Fruit fly (Drosophila melanogaster) whole organism, embryonic: ENCODE data around the gene Ucp4A.

Source experiments
- Abd-B ChIP-seq: fragments of 200-800 bp; sonication (Bioruptor generic); optimal IDR thresholded peaks from 2 replicates; lab custom pipeline; 2018; ENCODE audit warnings: missing biosample characterization, mild to moderate bottlenecking, missing genetic modification characterization, moderate library complexity
- Bteb2 ChIP-seq: fragments of 200-800 bp; sonication (Bioruptor generic); optimal IDR thresholded peaks from 2 replicates; lab custom pipeline; 2016; ENCODE audit warnings: missing biosample characterization, missing genetic modification characterization
- CG10321 ChIP-seq: fragments of 200-800 bp; sonication (Bioruptor generic); IDR thresholded peaks from 2 replicates; pipeline ENCODE4 v1.3.6; 2022; ENCODE audit warnings: missing biosample characterization, missing genetic modification characterization
- CG12744 ChIP-seq: fragments of 200-800 bp; sonication (Bioruptor generic); optimal IDR thresholded peaks from 2 replicates; lab custom pipeline; 2016; ENCODE audit warnings: missing biosample characterization, missing genetic modification characterization
- CG13624 ChIP-seq: fragments of 200-800 bp; sonication (Bioruptor generic); optimal IDR thresholded peaks from 2 replicates; lab custom pipeline; 2016; ENCODE audit warnings: missing biosample characterization, missing genetic modification characterization
- CG13894 ChIP-seq: fragments of 200-800 bp; sonication (Bioruptor generic); optimal IDR thresholded peaks from 3 replicates; lab custom pipeline; 2018; ENCODE audit warnings: missing biosample characterization, mild to moderate bottlenecking, missing genetic modification characterization, moderate library complexity
- CG14441 ChIP-seq: fragments of 200-800 bp; sonication (Bioruptor generic); IDR thresholded peaks from 2 replicates; pipeline ENCODE4 v1.3.6; 2022; ENCODE audit warnings: missing biosample characterization, missing genetic modification characterization
- CG14710 ChIP-seq: fragments of 200-800 bp; sonication (Bioruptor generic); optimal IDR thresholded peaks from 3 replicates; lab custom pipeline; 2019; ENCODE audit warnings: missing biosample characterization, mild to moderate bottlenecking, missing genetic modification characterization, moderate library complexity
- CG14860 ChIP-seq: fragments of 200-800 bp; sonication (Bioruptor generic); IDR thresholded peaks from 3 replicates; pipeline ENCODE4 v1.3.6; 2022; ENCODE audit warnings: missing biosample characterization, missing genetic modification characterization; ENCODE audit not compliant: partially characterized antibody
- CG1647 ChIP-seq: fragments of 200-800 bp; sonication (Bioruptor generic); optimal IDR thresholded peaks from 3 replicates; lab custom pipeline; 2016; ENCODE audit warnings: missing biosample characterization, missing genetic modification characterization
- CG2120 ChIP-seq: fragments of 200-800 bp; sonication (Bioruptor generic); optimal IDR thresholded peaks from 3 replicates; lab custom pipeline; 2016; ENCODE audit warnings: missing biosample characterization, missing genetic modification characterization
- CG2202 ChIP-seq: fragments of 200-800 bp; sonication (Bioruptor generic); optimal IDR thresholded peaks from 2 replicates; lab custom pipeline; 2018; ENCODE audit warnings: missing biosample characterization, mild to moderate bottlenecking, missing genetic modification characterization
- CG30020 ChIP-seq: fragments of 200-800 bp; optimal IDR thresholded peaks from 2 replicates; lab custom pipeline; 2019; ENCODE audit warnings: missing biosample characterization, mild to moderate bottlenecking, missing genetic modification characterization, moderate library complexity
- CG32532 ChIP-seq: fragments of 200-800 bp; sonication (Bioruptor generic); IDR thresholded peaks from 2 replicates; pipeline ENCODE4 v1.3.6; 2022; ENCODE audit warnings: missing biosample characterization, missing genetic modification characterization
- CG32772 ChIP-seq: fragments of 200-800 bp; sonication (Bioruptor generic); IDR thresholded peaks from 2 replicates; pipeline ENCODE4 v1.3.6; 2022; ENCODE audit warnings: missing biosample characterization, missing genetic modification characterization
- CG3726 ChIP-seq: fragments of 200-800 bp; sonication (Bioruptor generic); IDR thresholded peaks from 3 replicates; pipeline ENCODE4, ENCODE4 v1.3.6; 2022; ENCODE audit warnings: missing biosample characterization, missing genetic modification characterization
- CG3838 ChIP-seq: fragments of 200-800 bp; sonication (Bioruptor generic); optimal IDR thresholded peaks from 3 replicates; lab custom pipeline; 2016; ENCODE audit warnings: missing biosample characterization, missing genetic modification characterization
- CG4404 ChIP-seq: fragments of 200-800 bp; sonication (Bioruptor generic); IDR thresholded peaks from 2 replicates; pipeline ENCODE4 v1.3.6; 2022; ENCODE audit warnings: missing biosample characterization, missing genetic modification characterization
- CG6689 ChIP-seq: fragments of 200-800 bp; sonication (Bioruptor generic); IDR thresholded peaks from 2 replicates; pipeline ENCODE4 v1.3.6; 2022; ENCODE audit warnings: missing biosample characterization, missing genetic modification characterization
- CG6765 ChIP-seq: fragments of 200-800 bp; sonication (Bioruptor generic); optimal IDR thresholded peaks from 3 replicates; lab custom pipeline; 2017; ENCODE audit warnings: missing biosample characterization, mild to moderate bottlenecking, missing genetic modification characterization
- CG6854 ChIP-seq: fragments of 200-800 bp; sonication (Bioruptor generic); optimal IDR thresholded peaks from 3 replicates; lab custom pipeline; 2017; ENCODE audit warnings: missing biosample characterization, mild to moderate bottlenecking, missing genetic modification characterization
- CG7786 ChIP-seq: fragments of 200-800 bp; sonication (Bioruptor generic); optimal IDR thresholded peaks from 2 replicates; lab custom pipeline; 2016; ENCODE audit warnings: missing biosample characterization, missing genetic modification characterization
- CG9215 ChIP-seq: fragments of 200-800 bp; sonication (Bioruptor generic); IDR thresholded peaks from 2 replicates; pipeline ENCODE4 v1.3.6; 2022; ENCODE audit warnings: missing biosample characterization, missing genetic modification characterization
- CG9727 ChIP-seq: fragments of 200-800 bp; sonication (Bioruptor generic); optimal IDR thresholded peaks from 3 replicates; lab custom pipeline; 2017; ENCODE audit warnings: missing biosample characterization, mild to moderate bottlenecking, missing genetic modification characterization
- CG9876 ChIP-seq: fragments of 200-800 bp; sonication (Bioruptor generic); optimal IDR thresholded peaks from 2 replicates; lab custom pipeline; 2016; ENCODE audit warnings: missing biosample characterization, missing genetic modification characterization
- CG9932 ChIP-seq: fragments of 200-800 bp; sonication (Bioruptor generic); IDR thresholded peaks from 2 replicates; pipeline ENCODE4 v1.3.6; 2022; ENCODE audit warnings: missing biosample characterization, missing genetic modification characterization
- CoRest ChIP-seq: fragments of 200-800 bp; sonication (Bioruptor generic); optimal IDR thresholded peaks from 3 replicates; lab custom pipeline; 2018; ENCODE audit warnings: missing biosample characterization, mild to moderate bottlenecking, missing genetic modification characterization, moderate library complexity
- Hmx ChIP-seq: fragments of 200-800 bp; sonication (Bioruptor generic); optimal IDR thresholded peaks from 2 replicates; lab custom pipeline; 2016; ENCODE audit warnings: missing biosample characterization, missing genetic modification characterization
- Hr3 ChIP-seq: fragments of 200-800 bp; sonication (Bioruptor generic); optimal IDR thresholded peaks from 3 replicates; lab custom pipeline; 2016; ENCODE audit warnings: missing biosample characterization, missing genetic modification characterization
- NC2α ChIP-seq: fragments of 200-800 bp; sonication (Bioruptor generic); optimal IDR thresholded peaks from 2 replicates; lab custom pipeline; 2016; ENCODE audit warnings: missing biosample characterization, missing genetic modification characterization
- Sox102F ChIP-seq: fragments of 200-800 bp; sonication (Bioruptor generic); optimal IDR thresholded peaks from 2 replicates; lab custom pipeline; 2018; ENCODE audit warnings: missing biosample characterization, mild to moderate bottlenecking, missing genetic modification characterization, moderate library complexity
- Tbp ChIP-seq: fragments of >200 bp; optimal IDR thresholded peaks from 2 replicates; lab custom pipeline; 2018; ENCODE audit warnings: missing biosample characterization, missing genetic modification characterization
- Vsx1 ChIP-seq: fragments of 200-800 bp; sonication (Bioruptor generic); optimal IDR thresholded peaks from 2 replicates; lab custom pipeline; 2017; ENCODE audit warnings: missing biosample characterization, mild to moderate bottlenecking, missing genetic modification characterization, missing genetic modification reagents
- abd-A ChIP-seq: fragments of 200-800 bp; sonication (Bioruptor generic); optimal IDR thresholded peaks from 3 replicates; lab custom pipeline; 2019; ENCODE audit warnings: missing biosample characterization, mild to moderate bottlenecking, missing genetic modification characterization, moderate library complexity
- al ChIP-seq: fragments of 200-800 bp; sonication (Bioruptor generic); IDR thresholded peaks from 2 replicates; pipeline ENCODE4 v1.3.6; 2022; ENCODE audit warnings: missing biosample characterization, missing genetic modification characterization
- aop ChIP-seq: fragments of 200-800 bp; sonication (Bioruptor generic); IDR thresholded peaks from 2 replicates; pipeline ENCODE4 v1.3.6; 2022; ENCODE audit warnings: missing biosample characterization, missing genetic modification characterization
- dan ChIP-seq: fragments of 200-800 bp; sonication (Bioruptor generic); IDR thresholded peaks from 2 replicates; pipeline ENCODE4 v1.3.6; 2022; ENCODE audit warnings: missing biosample characterization, missing genetic modification characterization
- exex ChIP-seq: fragments of 200-800 bp; sonication (Bioruptor generic); optimal IDR thresholded peaks from 4 replicates; lab custom pipeline; 2018; ENCODE audit warnings: missing biosample characterization, mild to moderate bottlenecking, missing genetic modification characterization, moderate library complexity
- eyg ChIP-seq: fragments of 200-800 bp; sonication (Bioruptor generic); optimal IDR thresholded peaks from 3 replicates; lab custom pipeline; 2016; ENCODE audit warnings: missing biosample characterization, missing genetic modification characterization
- grau ChIP-seq: fragments of 200-800 bp; optimal IDR thresholded peaks from 3 replicates; lab custom pipeline; 2019; ENCODE audit warnings: missing biosample characterization, mild to moderate bottlenecking, missing genetic modification characterization, moderate library complexity
- insv ChIP-seq, 2 experiments: fragments of 200-800 bp; sonication (Bioruptor generic); optimal IDR thresholded peaks; 3 replicates each; lab custom pipeline; 2016 to 2018; ENCODE audit warnings: missing biosample characterization in 2 of 2, missing genetic modification characterization in 2 of 2
- knrl ChIP-seq: fragments of 200-800 bp; sonication (Bioruptor generic); IDR thresholded peaks from 3 replicates; pipeline ENCODE4 v1.3.6; 2022; ENCODE audit warnings: missing biosample characterization, missing genetic modification characterization; ENCODE audit not compliant: partially characterized antibody
- nerfin-2 ChIP-seq: fragments of 200-800 bp; sonication (Bioruptor generic); IDR thresholded peaks from 2 replicates; pipeline ENCODE4 v1.3.6; 2022; ENCODE audit warnings: missing biosample characterization, missing genetic modification characterization; ENCODE audit not compliant: partially characterized antibody
- onecut ChIP-seq: fragments of 200-800 bp; sonication (Bioruptor generic); IDR thresholded peaks from 2 replicates; pipeline ENCODE4 v1.3.6; 2022; ENCODE audit warnings: missing biosample characterization, missing genetic modification characterization
- pum ChIP-seq: fragments of 200-800 bp; sonication (Bioruptor generic); optimal IDR thresholded peaks from 2 replicates; lab custom pipeline; 2016; ENCODE audit warnings: missing biosample characterization, missing genetic modification characterization
- sd ChIP-seq: fragments of 200-800 bp; sonication (Bioruptor generic); optimal IDR thresholded peaks from 3 replicates; lab custom pipeline; 2018; ENCODE audit warnings: missing biosample characterization, mild to moderate bottlenecking, missing genetic modification characterization, moderate library complexity
- sqz ChIP-seq: fragments of 200-800 bp; sonication (Bioruptor generic); optimal IDR thresholded peaks from 3 replicates; lab custom pipeline; 2018; ENCODE audit warnings: missing biosample characterization, mild to moderate bottlenecking, missing genetic modification characterization
- wdn ChIP-seq: fragments of 200-800 bp; sonication (Bioruptor generic); IDR thresholded peaks from 2 replicates; pipeline ENCODE4 v1.3.6; 2022; ENCODE audit warnings: missing biosample characterization, missing genetic modification characterization
- yki ChIP-seq: fragments of >200 bp; optimal IDR thresholded peaks from 3 replicates; lab custom pipeline; 2018
- zfh1 ChIP-seq: fragments of 200-800 bp; sonication (Bioruptor generic); IDR thresholded peaks from 3 replicates; pipeline ENCODE4 v1.3.6; 2022; ENCODE audit warnings: missing biosample characterization, missing genetic modification characterization

The Ucp4A gene

DNA sequence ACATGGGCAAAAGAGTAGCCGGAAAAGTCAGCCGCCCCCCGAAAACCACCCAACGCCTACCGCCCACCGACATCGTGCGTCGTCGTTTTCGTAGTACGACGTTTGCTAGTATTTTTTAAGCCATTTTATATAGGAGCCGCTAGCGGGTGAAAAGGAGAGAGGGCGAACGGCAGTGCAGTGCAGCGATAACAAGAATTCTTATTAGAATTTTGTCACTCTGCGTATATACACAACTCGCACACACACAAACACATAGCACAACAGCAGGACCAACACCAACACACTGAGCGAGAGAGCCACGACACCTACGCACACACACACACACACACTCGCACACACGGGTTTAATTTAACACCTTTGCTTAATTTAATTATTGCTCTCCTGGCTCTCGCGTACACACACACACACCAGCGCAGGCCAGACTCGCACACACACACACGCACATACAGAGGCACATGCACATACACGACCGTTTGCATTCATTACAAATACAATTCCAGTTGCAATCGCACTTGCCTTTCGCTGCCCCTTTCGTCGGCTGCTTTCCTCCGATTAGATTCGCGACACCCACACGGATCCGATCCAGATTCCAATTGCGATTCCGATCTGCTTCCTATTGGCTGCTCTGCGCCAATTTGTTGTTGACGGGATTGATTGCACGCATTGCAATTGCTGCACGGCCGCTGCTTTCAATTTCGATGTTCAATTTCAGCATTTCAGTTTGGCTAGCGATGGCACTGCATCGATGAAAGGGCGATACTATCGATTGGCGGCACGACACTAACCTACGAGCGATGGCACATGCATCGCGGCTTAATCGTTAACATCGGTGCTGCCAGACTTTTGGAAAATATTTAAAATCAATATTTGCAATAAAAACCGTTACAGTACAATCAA, 17.7 kb upstream of the Ucp4A start, which contains the start of gene Socs16D (continued):
- TF ChIP-seq CG2202 (tag; lab: Kevin White, UChicago), result no peak
- TF ChIP-seq eyg, result peak; percentile 28
- TF ChIP-seq Hr3, result peak; percentile 7
- TF ChIP-seq al, result no peak
- peak; percentile 70 for TF ChIP-seq Abd-B (GFP tag; lab: Kevin White, UChicago)
- peak; percentile 1 for TF ChIP-seq CG12744
- TF ChIP-seq CoRest (tag; lab: Kevin White, UChicago), result peak; percentile 69
- peak; percentile 72 for TF ChIP-seq abd-A (tag; lab: Kevin White, UChicago)
- TF ChIP-seq CG9727 (GFP tag; lab: Kevin White, UChicago), result peak; percentile 32
- peak; percentile 96 for TF ChIP-seq onecut
- peak; percentile 66 for TF ChIP-seq CG13624 (GFP tag; lab: Kevin White, UChicago)
- peak; percentile 19 for TF ChIP-seq exex (tag; lab: Kevin White, UChicago)
- TF ChIP-seq CG4404 (GFP tag; lab: Robert Waterston, UW), result no peak
- TF ChIP-seq yki, result no peak
- no peak for TF ChIP-seq CG32772 (GFP tag; lab: Robert Waterston, UW)
- TF ChIP-seq wdn, result no peak
- TF ChIP-seq CG9215 (GFP tag; lab: Robert Waterston, UW), result no peak
- TF ChIP-seq CG9876 (GFP tag; lab: Kevin White, UChicago), result peak; percentile 54
- TF ChIP-seq aop (GFP tag; lab: Robert Waterston, UW), result no peak
- peak; percentile 15; the same call in 1 of the 3 replicates for TF ChIP-seq zfh1
- no peak for TF ChIP-seq CG6765 (GFP tag; lab: Kevin White, UChicago)
- no peak for TF ChIP-seq CG10321 (GFP tag; lab: Robert Waterston, UW)
- no peak for TF ChIP-seq CG14441 (GFP tag; lab: Robert Waterston, UW)
- TF ChIP-seq CG32532 (GFP tag; lab: Robert Waterston, UW), result peak; percentile 45; the same call in 1 of the 2 replicates
- peak; percentile 17 for TF ChIP-seq sd (tag; lab: Kevin White, UChicago)
- no peak for TF ChIP-seq Hmx (GFP tag; lab: Kevin White, UChicago)
- TF ChIP-seq dan (GFP tag; lab: Robert Waterston, UW), result no peak
- TF ChIP-seq CG7786 (GFP tag; lab: Kevin White, UChicago), result peak; percentile 40
- TF ChIP-seq CG6689 (GFP tag; lab: Robert Waterston, UW), result 0 out of 2 replicates have a peak, but pooled peaks have one; percentile 10
- no peak for TF ChIP-seq CG6854 (GFP tag; lab: Kevin White, UChicago)
- peak; percentile 97 for TF ChIP-seq knrl (GFP tag; lab: Robert Waterston, UW)
- TF ChIP-seq Vsx1 (GFP tag; lab: Kevin White, UChicago), result no peak
- peak; percentile 83 for TF ChIP-seq CG9932 (GFP tag; lab: Robert Waterston, UW)
- TF ChIP-seq NC2α, result no peak
- TF ChIP-seq Sox102F, result no peak
- peak; percentile 93 for TF ChIP-seq nerfin-2 (GFP tag; lab: Robert Waterston, UW)
- peak; percentile 32 for TF ChIP-seq grau
- TF ChIP-seq CG1647 (GFP tag; lab: Kevin White, UChicago), result no peak
- TF ChIP-seq CG2120, result peak; percentile 52
- TF ChIP-seq CG14710 (tag; lab: Kevin White, UChicago), result peak; percentile 70
- no peak for TF ChIP-seq CG3726 (GFP tag; lab: Robert Waterston, UW)
- no peak for TF ChIP-seq sqz (GFP tag; lab: Kevin White, UChicago)
- TF ChIP-seq CG13894 (tag; lab: Kevin White, UChicago), result peak; percentile 44
- TF ChIP-seq Tbp (GFP tag; lab: Kevin White, UChicago), result no peak
- TF ChIP-seq pum (GFP tag; lab: Kevin White, UChicago), result peak; percentile 50
- TF ChIP-seq insv (GFP tag; optimal IDR thresholded peaks at IDR 0.05; lab: Kevin White, UChicago), result peak; percentile 83 to 97
- TF ChIP-seq Bteb2, result peak; percentile 41
- peak; percentile 15 for TF ChIP-seq CG30020
- TF ChIP-seq CG3838 (GFP tag; lab: Kevin White, UChicago), result no peak
- peak; percentile 94 for TF ChIP-seq CG14860 (GFP tag; lab: Robert Waterston, UW)
